Worm (Caenorhabditis elegans): ENCODE data around the gene srv-30.

DNA sequence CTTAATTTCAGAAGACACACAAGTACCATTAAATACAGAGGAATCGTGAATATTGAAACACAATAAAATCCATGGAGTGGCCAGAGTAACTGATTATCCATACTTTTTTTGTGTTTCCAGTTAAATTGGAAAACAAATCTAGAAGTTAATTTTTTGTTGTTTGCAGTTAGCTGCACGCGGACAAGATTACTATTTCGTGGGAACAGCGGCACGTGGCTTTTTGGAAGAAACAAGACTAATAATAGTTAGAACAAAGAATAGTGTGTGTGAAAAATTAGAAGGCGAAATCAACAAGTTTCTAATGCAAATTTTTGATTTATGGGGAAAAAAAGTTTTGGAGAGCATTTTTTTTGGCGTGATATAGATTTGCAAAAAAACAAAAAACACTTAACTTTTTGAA lies 2.7 kb downstream of the srv-30 start, which contains the start of gene srv-29:
- TF ChIP-seq lin-13 (tag; optimal IDR thresholded peaks at IDR 0.05) (no peak), ceh-43 (GFP tag; optimal IDR thresholded peaks at IDR 0.05) (no peak), nhr-76 (tag; optimal IDR thresholded peaks at IDR 0.05) (no peak), elt-1 (tag; optimal IDR thresholded peaks at IDR 0.05; ENCODE audit: borderline replicate concordance, insufficient read depth) (no peak), snpc-4 (tag; optimal IDR thresholded peaks at IDR 0.05) (no peak), mab-5 (tag; optimal IDR thresholded peaks at IDR 0.05) (no peak), unc-39 (tag; optimal IDR thresholded peaks at IDR 0.05) (no peak), nhr-28 (tag; optimal IDR thresholded peaks at IDR 0.05) (no peak), unc-62 (GFP tag; optimal IDR thresholded peaks at IDR 0.05) (no peak), mep-1 (tag; optimal IDR thresholded peaks at IDR 0.05) (no peak), ceh-83 (GFP tag; optimal IDR thresholded peaks at IDR 0.05) (no peak), mls-2 (tag; optimal IDR thresholded peaks at IDR 0.05) (no peak), pha-4 (tag; optimal IDR thresholded peaks at IDR 0.05) (no peak)

All from whole organism, mixed stage, embryonic.